Worm (Caenorhabditis elegans): Measurements from ENCODE around the gene degt-1.

DNA sequence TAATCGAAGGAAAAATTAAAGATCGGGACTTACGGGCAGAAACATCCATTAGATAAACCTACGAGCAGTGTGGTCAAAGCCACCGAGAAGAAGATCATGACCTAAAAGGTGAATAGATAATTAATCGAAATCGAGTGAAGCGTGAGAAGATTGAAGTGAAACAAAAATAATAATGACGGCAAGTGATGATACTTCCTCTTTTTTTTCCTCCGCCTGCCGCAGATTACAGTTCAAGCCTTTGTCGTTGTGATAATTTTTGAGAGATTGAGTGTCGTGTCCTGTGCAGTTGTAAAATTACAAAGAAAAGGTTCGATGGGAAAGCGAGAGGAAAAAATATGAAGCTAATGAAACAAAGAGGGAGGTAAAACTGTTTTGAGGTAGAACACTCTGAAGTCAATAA, 52.4 kb downstream of the degt-1 start, which contains the start of gene T21C9.9:
- TF ChIP-seq ama-1 (optimal IDR thresholded peaks at IDR 0.05) = no peak
- no peak for TF ChIP-seq tbx-11 (GFP tag; IDR thresholded peaks at IDR 0.05)
- TF ChIP-seq sea-1 (GFP tag; conservative IDR thresholded peaks at IDR 0.05) = no peak
- no peak for TF ChIP-seq B0310.2 (tag; optimal IDR thresholded peaks at IDR 0.05)
- TF ChIP-seq scrt-1 (GFP tag; IDR thresholded peaks at IDR 0.05) = no peak
- TF ChIP-seq ets-7 (tag; optimal IDR thresholded peaks at IDR 0.05) = no peak
- no peak for TF ChIP-seq tra-4 (tag; optimal IDR thresholded peaks at IDR 0.05)
- no peak for TF ChIP-seq tbx-37 (GFP tag; conservative IDR thresholded peaks at IDR 0.05)
- no peak for TF ChIP-seq hmbx-1 (tag; optimal IDR thresholded peaks at IDR 0.05)
